Worm (Caenorhabditis elegans) whole organism, mixed stage, embryonic: ENCODE results near the gene T25G12.3.

Experiments used
- ces-1 ChIP-seq: fragments of 150-350 bp; optimal IDR thresholded peaks from 2 replicates; lab custom pipeline; 2014; ENCODE audit warnings: missing biosample characterization, missing genetic modification reagents, missing genetic modification characterization
- elt-1 ChIP-seq: sonication (generic microtip); optimal IDR thresholded peaks from 2 replicates; lab custom pipeline; 2017; ENCODE audit warnings: missing genetic modification characterization, mild to moderate bottlenecking, missing compliant biosample characterization, antibody characterized with exemption, moderate library complexity, borderline replicate concordance; ENCODE audit not compliant: insufficient read depth
- elt-3 ChIP-seq: fragments of 150-350 bp; optimal IDR thresholded peaks from 2 replicates; lab custom pipeline; 2014; ENCODE audit warnings: missing biosample characterization, missing genetic modification characterization
- lin-13 ChIP-seq: fragments of 150-350 bp; optimal IDR thresholded peaks from 2 replicates; lab custom pipeline; 2014; ENCODE audit warnings: missing biosample characterization, missing genetic modification characterization
- lsy-2 ChIP-seq: fragments of 150-350 bp; optimal IDR thresholded peaks from 2 replicates; lab custom pipeline; 2014; ENCODE audit warnings: missing biosample characterization, missing genetic modification characterization
- mls-2 ChIP-seq: sonication (generic microtip); optimal IDR thresholded peaks from 2 replicates; lab custom pipeline; 2016; ENCODE audit warnings: mild to moderate bottlenecking, missing genetic modification characterization, moderate library complexity, missing compliant biosample characterization
- nhr-28 ChIP-seq: fragments of 150-350 bp; optimal IDR thresholded peaks from 2 replicates; lab custom pipeline; 2014; ENCODE audit warnings: missing biosample characterization, missing genetic modification characterization
- nhr-76 ChIP-seq: sonication (generic microtip); optimal IDR thresholded peaks from 2 replicates; lab custom pipeline; 2017; ENCODE audit warnings: missing biosample characterization, missing genetic modification characterization
- pha-4 ChIP-seq: fragments of 150-350 bp; optimal IDR thresholded peaks from 2 replicates; lab custom pipeline; 2018; ENCODE audit warnings: missing biosample characterization, missing genetic modification reagents, missing genetic modification characterization
- snpc-4 ChIP-seq: fragments of 150-350 bp; optimal IDR thresholded peaks from 2 replicates; lab custom pipeline; 2014; ENCODE audit warnings: missing biosample characterization, missing genetic modification characterization
- sptf-1 ChIP-seq: sonication (generic microtip); optimal IDR thresholded peaks from 2 replicates; lab custom pipeline; 2017; ENCODE audit warnings: mild to moderate bottlenecking, missing genetic modification characterization, moderate library complexity, missing compliant biosample characterization
- unc-62 ChIP-seq: fragments of 150-350 bp; optimal IDR thresholded peaks from 2 replicates; lab custom pipeline; 2014; ENCODE audit warnings: missing biosample characterization, missing genetic modification reagents, missing genetic modification characterization
- ztf-11 ChIP-seq: fragments of 150-350 bp; optimal IDR thresholded peaks from 2 replicates; lab custom pipeline; 2014; ENCODE audit warnings: missing biosample characterization, missing genetic modification characterization

ce11 chrX:17227376-17227775, 4.1 kb upstream of the T25G12.3 start:
- no peak for TF ChIP-seq ztf-11 (tag; lab: Kevin White, UChicago)
- no peak for TF ChIP-seq pha-4 (tag; lab: Kevin White, UChicago)
- no peak for TF ChIP-seq mls-2 (tag; lab: Kevin White, UChicago)
- TF ChIP-seq snpc-4 (tag; lab: Kevin White, UChicago), result no peak
- no peak for TF ChIP-seq lsy-2
- no peak for TF ChIP-seq lin-13 (tag; lab: Kevin White, UChicago)
- TF ChIP-seq elt-1 (tag; lab: Kevin White, UChicago), result no peak
- no peak for TF ChIP-seq nhr-76 (tag; lab: Kevin White, UChicago)
- TF ChIP-seq unc-62 (GFP tag; lab: Kevin White, UChicago), result no peak
- TF ChIP-seq sptf-1 (tag; lab: Kevin White, UChicago), result no peak
- TF ChIP-seq nhr-28 (tag; lab: Kevin White, UChicago), result no peak
- TF ChIP-seq elt-3 (tag; lab: Kevin White, UChicago), result no peak
- no peak for TF ChIP-seq ces-1
